Worm (Caenorhabditis elegans): ENCODE data around the gene sgt-1.

The sgt-1 gene

ce11 chrII:4888527-4889487 is 14.8 kb downstream of the sgt-1 start, which contains the start of gene pgm-1 (continued):
- peak; percentile 31 for TF ChIP-seq attf-5 (GFP tag; optimal IDR thresholded peaks at IDR 0.05)
- no peak for TF ChIP-seq lir-1 (GFP tag; conservative IDR thresholded peaks at IDR 0.05)
- no peak for TF ChIP-seq ztf-6 (GFP tag; IDR thresholded peaks at IDR 0.05)
- TF ChIP-seq madf-10 (tag; optimal IDR thresholded peaks at IDR 0.05): no peak
- no peak for TF ChIP-seq cebp-2 (GFP tag; IDR thresholded peaks at IDR 0.05)
- TF ChIP-seq mcd-1 (GFP tag; IDR thresholded peaks at IDR 0.05): 0 out of 2 replicates have a peak, but pooled peaks have one; percentile 13
- TF ChIP-seq F37B4.10 (GFP tag; IDR thresholded peaks at IDR 0.05): no peak
- no peak for TF ChIP-seq hmg-20 (GFP tag; IDR thresholded peaks at IDR 0.05)
- TF ChIP-seq attf-3 (GFP tag; conservative IDR thresholded peaks at IDR 0.05): no peak
- TF ChIP-seq hlh-26 (GFP tag; conservative IDR thresholded peaks at IDR 0.05): no peak
- no peak for TF ChIP-seq Y56A3A.18 (GFP tag; IDR thresholded peaks at IDR 0.05)
- peak; percentile 77 for TF ChIP-seq ceh-91 (GFP tag; IDR thresholded peaks at IDR 0.05)
- TF ChIP-seq F22D6.2 (tag; optimal IDR thresholded peaks at IDR 0.05): no peak
- TF ChIP-seq unc-130 (GFP tag; optimal IDR thresholded peaks at IDR 0.05): no peak
- no peak for TF ChIP-seq F52B5.7 (tag; optimal IDR thresholded peaks at IDR 0.05)
- peak; percentile 3 for TF ChIP-seq lin-40 (tag; optimal IDR thresholded peaks at IDR 0.05)
- TF ChIP-seq mel-28 (tag; optimal IDR thresholded peaks at IDR 0.05; ENCODE audit: borderline replicate concordance): no peak
- TF ChIP-seq T26A5.8 (tag; optimal IDR thresholded peaks at IDR 0.05): no peak
- no peak for TF ChIP-seq him-1 (tag; optimal IDR thresholded peaks at IDR 0.05)
- no peak for TF ChIP-seq sea-2 (GFP tag; IDR thresholded peaks at IDR 0.05)
- TF ChIP-seq ceh-58 (GFP tag; IDR thresholded peaks at IDR 0.05): no peak
- TF ChIP-seq madf-3 (GFP tag; IDR thresholded peaks at IDR 0.05): no peak
- no peak for TF ChIP-seq nfyb-1 (GFP tag; IDR thresholded peaks at IDR 0.05)
- TF ChIP-seq sptf-2 (GFP tag; optimal IDR thresholded peaks at IDR 0.05): no peak
- no peak for TF ChIP-seq ztf-25 (GFP tag; IDR thresholded peaks at IDR 0.05)
- no peak for TF ChIP-seq F55B11.4 (tag; optimal IDR thresholded peaks at IDR 0.05; ENCODE audit: borderline replicate concordance, insufficient read depth)
- no peak for TF ChIP-seq bed-2 (GFP tag; IDR thresholded peaks at IDR 0.05)
- no peak for TF ChIP-seq ets-4 (GFP tag; optimal IDR thresholded peaks at IDR 0.05)
- TF ChIP-seq nhr-27 (tag; optimal IDR thresholded peaks at IDR 0.05): no peak
- no peak for TF ChIP-seq T07F8.4 (tag; optimal IDR thresholded peaks at IDR 0.05)
- TF ChIP-seq hrde-1 (tag; optimal IDR thresholded peaks at IDR 0.05; ENCODE audit: borderline replicate concordance): no peak
- TF ChIP-seq Y53G8AR.9 (GFP tag; conservative IDR thresholded peaks at IDR 0.05): no peak
- TF ChIP-seq Y53F4B.3 (GFP tag; IDR thresholded peaks at IDR 0.05): no peak
- no peak for TF ChIP-seq Y95B8A.8 (GFP tag; IDR thresholded peaks at IDR 0.05)
- no peak for TF ChIP-seq pha-4 (tag; optimal IDR thresholded peaks at IDR 0.05)
- TF ChIP-seq lin-26 (GFP tag; IDR thresholded peaks at IDR 0.05): 0 out of 2 replicates have a peak, but pooled peaks have one; percentile 24
- no peak; the same call in 1 of the 2 replicates for TF ChIP-seq hmg-1.2 (GFP tag; IDR thresholded peaks at IDR 0.05)
- TF ChIP-seq lin-35 (GFP tag; optimal IDR thresholded peaks at IDR 0.05): no peak
- TF ChIP-seq aptf-2 (GFP tag; conservative IDR thresholded peaks at IDR 0.05): no peak
- no peak for TF ChIP-seq B0019.2 (GFP tag; conservative IDR thresholded peaks at IDR 0.05)
- TF ChIP-seq nhr-179 (tag; optimal IDR thresholded peaks at IDR 0.05): no peak
- peak; percentile 25; the same call in 1 of the 2 replicates for TF ChIP-seq dox-1 (GFP tag; IDR thresholded peaks at IDR 0.05)
- TF ChIP-seq snpc-4 (GFP tag; optimal IDR thresholded peaks at IDR 0.05): no peak
- TF ChIP-seq snpc-4 (tag; optimal IDR thresholded peaks at IDR 0.05): no peak
- TF ChIP-seq B0035.1 (tag; optimal IDR thresholded peaks at IDR 0.05): no peak
- TF ChIP-seq ztf-3 (GFP tag; optimal IDR thresholded peaks at IDR 0.05): no peak
- peak; percentile 94 for TF ChIP-seq lsl-1 (GFP tag; optimal IDR thresholded peaks at IDR 0.05)
